Worm (Caenorhabditis elegans): ENCODE data around the gene F35B3.7.

ce11 chrX:17030169-17030914 lies 12.5 kb downstream of the F35B3.7 start, which contains the start of gene ptrn-1:
- no peak for TF ChIP-seq C34B4.2 (tag; optimal IDR thresholded peaks at IDR 0.05)
- peak; percentile 52 for TF ChIP-seq tbx-2 (tag; optimal IDR thresholded peaks at IDR 0.05)
- no peak for TF ChIP-seq ztf-4 (tag; optimal IDR thresholded peaks at IDR 0.05)

All from whole organism, L1 larva.